Worm (Caenorhabditis elegans) whole organism, late embryonic: Measurements from ENCODE around the gene F59B2.3.

Source experiments
- ama-1 ChIP-seq: fragments of 150-350 bp; optimal IDR thresholded peaks from 2 replicates; lab custom pipeline; 2014
- ceh-9 ChIP-seq: sonication (generic microtip); optimal IDR thresholded peaks from 2 replicates; lab custom pipeline; 2016; ENCODE audit warnings: mild to moderate bottlenecking, missing genetic modification characterization, inconsistent platforms, missing compliant biosample characterization
- gmeb-2 ChIP-seq: sonication (generic microtip); optimal IDR thresholded peaks from 2 replicates; lab custom pipeline; 2016; ENCODE audit warnings: missing genetic modification characterization, inconsistent platforms, missing compliant biosample characterization
- hlh-6 ChIP-seq: sonication (generic microtip); optimal IDR thresholded peaks from 2 replicates; lab custom pipeline; 2016; ENCODE audit warnings: missing genotype, missing genetic modification characterization, missing compliant biosample characterization
- lin-11 ChIP-seq: fragments of 200-800 bp; sonication (Bioruptor generic); optimal IDR thresholded peaks from 2 replicates; lab custom pipeline; 2018; ENCODE audit warnings: mild to moderate bottlenecking, missing genetic modification characterization, missing compliant biosample characterization
- nfya-1 ChIP-seq: sonication (generic microtip); optimal IDR thresholded peaks from 2 replicates; lab custom pipeline; 2017; ENCODE audit warnings: missing genetic modification characterization, mild to moderate bottlenecking, missing compliant biosample characterization, antibody characterized with exemption, moderate library complexity
- pha-4 ChIP-seq: fragments of 150-350 bp; optimal IDR thresholded peaks from 2 replicates; lab custom pipeline; 2018; ENCODE audit warnings: missing biosample characterization, missing genetic modification reagents, missing genetic modification characterization
- sdc-2 ChIP-seq: sonication (generic microtip); optimal IDR thresholded peaks from 2 replicates; lab custom pipeline; 2016; ENCODE audit warnings: missing genotype, missing genetic modification characterization, missing compliant biosample characterization
- sox-2 ChIP-seq: fragments of 200-800 bp; sonication (Bioruptor generic); IDR thresholded peaks from 2 replicates; pipeline ENCODE4 v1.3.6; 2022; ENCODE audit warnings: missing genetic modification reagents, missing genetic modification characterization, missing compliant biosample characterization
- unc-42 ChIP-seq: sonication (generic microtip); optimal IDR thresholded peaks from 2 replicates; lab custom pipeline; 2016; ENCODE audit warnings: missing genotype, missing genetic modification characterization, missing compliant biosample characterization
- ztf-16 ChIP-seq: sonication (generic microtip); optimal IDR thresholded peaks from 2 replicates; lab custom pipeline; 2017; ENCODE audit warnings: missing genetic modification characterization, missing compliant biosample characterization

- TF ChIP-seq sox-2 (no peak), lin-11 (tag; lab: Kevin White, UChicago) (no peak), ceh-9 (tag; lab: Kevin White, UChicago) (no peak), gmeb-2 (no peak), hlh-6 (tag; lab: Kevin White, UChicago) (no peak), sdc-2 (tag; lab: Kevin White, UChicago) (no peak), ama-1 (no peak), unc-42 (tag; lab: Kevin White, UChicago) (no peak), pha-4 (tag; lab: Kevin White, UChicago) (no peak), nfya-1 (tag; lab: Kevin White, UChicago) (no peak), ztf-16 (tag; lab: Kevin White, UChicago) (no peak)
Measured at ce11 chrIII:8999508-8999907, at the start of gene F59B2.3.
